Fruit fly (Drosophila melanogaster): Measurements from ENCODE around the gene CG32280.

Gene CG32280

DNA sequence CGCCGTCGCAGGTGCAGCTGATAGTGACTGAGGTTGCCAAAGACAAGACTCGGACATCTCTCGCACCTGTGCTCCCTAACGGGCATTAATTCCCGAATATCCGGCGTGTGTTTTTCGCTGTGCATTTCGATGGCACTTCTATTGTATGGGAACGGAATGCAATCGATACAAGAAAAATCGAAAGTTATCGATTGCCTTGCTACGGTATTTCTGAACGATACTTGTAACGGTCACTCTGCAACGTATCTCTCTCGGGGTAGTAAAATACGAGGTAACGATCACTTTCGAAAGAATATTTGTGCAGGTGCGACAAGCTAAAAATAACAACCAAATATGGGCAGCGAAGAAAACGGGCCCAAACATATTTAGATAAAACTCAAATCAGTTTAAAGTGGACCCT, at the start of gene CG32280:
Gene CG32280, plus strand, starts transcription at position 231 of the 400 bp plus-strand sequence.
- TF ChIP-seq CG7101 (tag; optimal IDR thresholded peaks at IDR 0.05): peak; percentile 10
- peak; percentile 57 for TF ChIP-seq Crg-1 (GFP tag; optimal IDR thresholded peaks at IDR 0.05)
- TF ChIP-seq cic (GFP tag; optimal IDR thresholded peaks at IDR 0.05): peak; percentile 17
- no peak for TF ChIP-seq CG1620 (GFP tag; optimal IDR thresholded peaks at IDR 0.05)
- TF ChIP-seq ovo (GFP tag; optimal IDR thresholded peaks at IDR 0.05): peak; percentile 39
- TF ChIP-seq CG11617 (GFP tag; optimal IDR thresholded peaks at IDR 0.05): peak; percentile 19
- TF ChIP-seq kay (GFP tag; ENCODE audit: borderline replicate concordance): no peak
- peak; percentile 60 for TF ChIP-seq bab1 (GFP tag; optimal IDR thresholded peaks at IDR 0.05)
- peak; percentile 30 for TF ChIP-seq Mnt (GFP tag; optimal IDR thresholded peaks at IDR 0.05)

DNA sequence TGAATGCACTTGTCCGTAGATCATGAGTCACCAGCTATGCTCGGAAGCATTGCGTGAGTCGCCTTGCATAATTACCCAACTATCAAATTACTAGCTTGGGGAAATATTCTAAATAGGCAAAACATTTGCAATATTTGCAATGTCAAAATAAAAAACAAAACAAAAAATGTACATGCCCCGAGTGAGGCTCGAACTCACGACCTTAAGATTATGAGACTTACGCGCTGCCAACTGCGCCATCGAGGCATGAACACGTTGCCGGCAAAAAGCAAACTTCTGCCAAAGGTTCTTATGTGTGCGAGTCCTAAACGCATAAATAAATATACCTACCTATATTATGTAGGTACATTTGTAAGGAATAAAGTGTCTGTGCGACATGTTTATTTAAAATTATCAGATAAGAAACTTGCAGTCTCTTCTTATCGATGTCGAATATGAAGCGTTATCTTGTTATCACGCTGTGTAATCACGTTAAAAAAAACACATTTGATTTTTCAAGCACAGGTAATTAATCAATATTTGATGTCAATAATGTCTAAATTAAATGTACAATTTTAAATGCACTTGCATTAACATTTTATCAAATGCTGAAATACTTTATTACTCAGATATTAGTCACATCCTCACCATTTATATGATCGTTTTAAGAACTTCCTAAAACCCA, 43.1 kb upstream of the CG32280 start:
- TF ChIP-seq CG1620 (GFP tag; optimal IDR thresholded peaks at IDR 0.05) (no peak), bab1 (GFP tag; optimal IDR thresholded peaks at IDR 0.05) (no peak), CG11617 (GFP tag; optimal IDR thresholded peaks at IDR 0.05) (no peak), CG7045 (GFP tag; optimal IDR thresholded peaks at IDR 0.05) (no peak), kay (GFP tag; ENCODE audit: borderline replicate concordance) (peak; percentile 91), cnc (optimal IDR thresholded peaks at IDR 0.05) (no peak), Hr96 (GFP tag; optimal IDR thresholded peaks at IDR 0.05) (no peak), cic (GFP tag; optimal IDR thresholded peaks at IDR 0.05) (no peak)

dm6 chr3L:3122688-3123316, 42.2 kb upstream of the CG32280 start:
- TF ChIP-seq pad (GFP tag; optimal IDR thresholded peaks at IDR 0.05) (no peak), tj (GFP tag; optimal IDR thresholded peaks at IDR 0.05) (no peak), CG1620 (GFP tag; optimal IDR thresholded peaks at IDR 0.05) (no peak), CG11617 (GFP tag; optimal IDR thresholded peaks at IDR 0.05) (no peak), kay (GFP tag; ENCODE audit: borderline replicate concordance) (no peak), CG7101 (tag; optimal IDR thresholded peaks at IDR 0.05) (no peak), CG14711 (tag; optimal IDR thresholded peaks at IDR 0.05) (no peak), cic (GFP tag; optimal IDR thresholded peaks at IDR 0.05) (no peak), CG33017 (tag; optimal IDR thresholded peaks at IDR 0.05) (no peak), Clk (GFP tag; optimal IDR thresholded peaks at IDR 0.05) (no peak), Crg-1 (GFP tag; optimal IDR thresholded peaks at IDR 0.05) (no peak), cnc (optimal IDR thresholded peaks at IDR 0.05) (no peak), Hr96 (GFP tag; optimal IDR thresholded peaks at IDR 0.05) (no peak), Mnt (GFP tag; optimal IDR thresholded peaks at IDR 0.05) (no peak), CG7045 (GFP tag; optimal IDR thresholded peaks at IDR 0.05) (no peak), CG12768 (GFP tag; optimal IDR thresholded peaks at IDR 0.05) (no peak), toe (GFP tag; optimal IDR thresholded peaks at IDR 0.05) (no peak), ovo (GFP tag; optimal IDR thresholded peaks at IDR 0.05) (no peak)

DNA sequence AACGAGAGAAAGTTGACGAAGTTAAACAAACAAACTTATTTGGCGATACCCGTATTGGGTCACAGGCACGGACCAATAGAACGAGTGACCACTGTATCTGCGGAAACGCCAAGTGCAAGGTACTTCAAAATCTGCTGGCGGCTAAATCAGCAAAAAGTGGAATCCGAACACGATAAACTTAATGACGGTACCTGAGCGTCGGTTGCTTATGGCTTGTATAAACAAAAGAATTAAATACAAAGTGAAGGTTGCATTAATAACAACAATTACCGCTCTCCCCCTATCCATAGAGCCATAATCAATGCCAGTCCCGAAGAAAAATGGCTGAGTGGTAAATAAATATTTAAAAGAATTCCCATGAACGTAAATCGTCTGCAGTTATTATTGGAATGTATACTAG, 40.5 kb upstream of the CG32280 start:
- TF ChIP-seq CG7101 (tag; optimal IDR thresholded peaks at IDR 0.05) (no peak), toe (GFP tag; optimal IDR thresholded peaks at IDR 0.05) (no peak), tj (GFP tag; optimal IDR thresholded peaks at IDR 0.05) (peak; percentile 96), Mnt (GFP tag; optimal IDR thresholded peaks at IDR 0.05) (no peak), cic (GFP tag; optimal IDR thresholded peaks at IDR 0.05) (peak; percentile 4), pad (GFP tag; optimal IDR thresholded peaks at IDR 0.05) (no peak), Hr96 (GFP tag; optimal IDR thresholded peaks at IDR 0.05) (no peak), CG12768 (GFP tag; optimal IDR thresholded peaks at IDR 0.05) (no peak)

DNA sequence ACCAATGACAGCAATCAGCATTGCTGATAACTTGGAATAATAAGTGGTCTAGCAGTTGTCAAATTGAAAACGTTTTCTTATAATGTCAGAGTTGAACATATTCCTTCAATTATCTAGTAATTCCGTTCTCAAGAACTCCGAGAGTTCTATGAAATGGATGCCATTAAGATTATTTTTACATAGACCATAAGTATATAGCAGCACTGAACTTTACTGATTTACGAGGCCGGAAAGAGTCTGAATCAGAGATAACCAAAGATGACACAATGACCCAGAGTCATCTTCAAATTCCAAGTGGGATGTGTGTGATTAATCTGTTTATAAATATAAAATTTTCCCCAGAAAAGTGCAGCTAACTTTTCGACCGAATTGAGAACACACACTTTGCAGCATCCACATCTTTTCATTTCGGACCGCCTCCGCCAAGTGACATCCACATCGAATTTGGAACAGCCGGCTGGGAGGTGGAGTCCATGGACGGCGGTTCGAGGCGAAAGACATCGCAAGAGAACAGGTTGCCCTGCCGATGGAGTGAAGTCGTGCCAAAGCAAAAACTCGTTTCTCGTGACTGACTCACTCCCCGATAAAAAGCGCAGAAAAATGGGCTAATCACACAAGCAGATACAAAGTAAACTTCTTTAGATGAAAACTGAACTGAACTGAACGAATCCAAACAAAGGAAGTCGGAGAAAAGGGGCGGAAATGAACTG, 39.9 kb upstream of the CG32280 start:
- TF ChIP-seq bab1 (GFP tag; optimal IDR thresholded peaks at IDR 0.05): no peak
- no peak for TF ChIP-seq CG5204 (GFP tag; optimal IDR thresholded peaks at IDR 0.05)
- TF ChIP-seq tj (GFP tag; optimal IDR thresholded peaks at IDR 0.05): no peak
- TF ChIP-seq CG11617 (GFP tag; optimal IDR thresholded peaks at IDR 0.05): no peak
- TF ChIP-seq CG12768 (GFP tag; optimal IDR thresholded peaks at IDR 0.05): no peak
- TF ChIP-seq CG14711 (tag; optimal IDR thresholded peaks at IDR 0.05): no peak
- no peak for TF ChIP-seq Clk (GFP tag; optimal IDR thresholded peaks at IDR 0.05)
- no peak for TF ChIP-seq kay (GFP tag; ENCODE audit: borderline replicate concordance)
- TF ChIP-seq cic (GFP tag; optimal IDR thresholded peaks at IDR 0.05): no peak
- TF ChIP-seq toe (GFP tag; optimal IDR thresholded peaks at IDR 0.05): no peak
- TF ChIP-seq Mnt (GFP tag; optimal IDR thresholded peaks at IDR 0.05): no peak
- TF ChIP-seq ovo (GFP tag; optimal IDR thresholded peaks at IDR 0.05): no peak
- no peak for TF ChIP-seq CG33017 (tag; optimal IDR thresholded peaks at IDR 0.05)

DNA sequence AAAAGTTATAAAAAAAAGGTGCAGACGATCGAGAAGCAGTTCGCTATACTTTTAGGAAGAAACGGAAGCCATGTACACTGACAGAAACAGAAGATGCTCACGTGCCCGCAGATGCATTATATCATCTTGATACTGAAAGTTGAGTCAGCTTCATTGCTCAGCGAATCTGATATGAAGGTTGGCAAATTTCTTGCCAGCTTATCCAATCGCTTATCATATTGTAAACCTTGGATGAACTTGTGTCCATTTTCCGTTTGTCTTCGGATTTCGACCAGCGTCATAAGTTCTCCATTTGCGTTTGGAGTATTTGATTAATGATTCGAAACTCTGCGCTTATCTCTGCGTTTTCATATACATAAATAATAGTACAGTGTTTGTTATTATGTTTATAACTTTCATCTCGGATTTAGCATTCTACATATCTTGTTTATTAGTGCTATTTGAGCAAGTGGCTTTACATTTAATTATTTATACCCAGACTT, 39.3 kb upstream of the CG32280 start:
- TF ChIP-seq cnc (optimal IDR thresholded peaks at IDR 0.05) (no peak), Hr96 (GFP tag; optimal IDR thresholded peaks at IDR 0.05) (no peak), kay (GFP tag; ENCODE audit: borderline replicate concordance) (peak; percentile 60), toe (GFP tag; optimal IDR thresholded peaks at IDR 0.05) (no peak), CG33017 (tag; optimal IDR thresholded peaks at IDR 0.05) (no peak), CG14711 (tag; optimal IDR thresholded peaks at IDR 0.05) (no peak), tj (GFP tag; optimal IDR thresholded peaks at IDR 0.05) (peak; percentile 55), CG5204 (GFP tag; optimal IDR thresholded peaks at IDR 0.05) (no peak), Clk (GFP tag; optimal IDR thresholded peaks at IDR 0.05) (no peak), CG11617 (GFP tag; optimal IDR thresholded peaks at IDR 0.05) (no peak), Mnt (GFP tag; optimal IDR thresholded peaks at IDR 0.05) (no peak), CG12768 (GFP tag; optimal IDR thresholded peaks at IDR 0.05) (no peak), CG7101 (tag; optimal IDR thresholded peaks at IDR 0.05) (no peak)

All from whole organism, adult.